Worm (Caenorhabditis elegans) whole organism, L1 larva: ENCODE results near the gene F58E6.8.

Source experiments
- C04F5.9 ChIP-seq: sonication (generic microtip); optimal IDR thresholded peaks from 2 replicates; lab custom pipeline; 2016; ENCODE audit warnings: missing genetic modification characterization, missing compliant biosample characterization
- F16B12.6 ChIP-seq: fragments of 150-350 bp; optimal IDR thresholded peaks from 2 replicates; lab custom pipeline; 2014; ENCODE audit warnings: missing biosample characterization, missing genetic modification characterization
- Y116A8C.19 ChIP-seq: sonication (generic microtip); optimal IDR thresholded peaks from 2 replicates; lab custom pipeline; 2016; ENCODE audit warnings: missing compliant biosample characterization, missing genetic modification characterization, borderline replicate concordance
- aha-1 ChIP-seq: fragments of 150-350 bp; optimal IDR thresholded peaks from 2 replicates; lab custom pipeline; 2014; ENCODE audit warnings: missing biosample characterization, missing genetic modification characterization
- alr-1 ChIP-seq: fragments of 200-800 bp; sonication (Bioruptor generic); optimal IDR thresholded peaks from 2 replicates; lab custom pipeline; 2018; ENCODE audit warnings: borderline replicate concordance, mild to moderate bottlenecking, missing genetic modification characterization, missing compliant biosample characterization
- blmp-1 ChIP-seq: fragments of 150-350 bp; optimal IDR thresholded peaks from 2 replicates; lab custom pipeline; 2014; ENCODE audit warnings: missing biosample characterization, missing genetic modification characterization
- ceh-8 ChIP-seq: fragments of 200-800 bp; sonication (Bioruptor generic); optimal IDR thresholded peaks from 2 replicates; lab custom pipeline; 2018; ENCODE audit warnings: mild to moderate bottlenecking, missing genetic modification characterization, moderate library complexity, missing compliant biosample characterization
- ceh-88 ChIP-seq: fragments of 200-800 bp; sonication (Bioruptor generic); IDR thresholded peaks from 2 replicates; pipeline ENCODE4 v1.3.6; 2022; ENCODE audit warnings: missing genetic modification characterization, missing compliant biosample characterization
- ceh-90 ChIP-seq: sonication (generic microtip); optimal IDR thresholded peaks from 2 replicates; lab custom pipeline; 2016; ENCODE audit warnings: missing genetic modification characterization, missing compliant biosample characterization
- ces-1 ChIP-seq: fragments of 150-350 bp; optimal IDR thresholded peaks from 2 replicates; lab custom pipeline; 2014; ENCODE audit warnings: missing biosample characterization, missing genetic modification reagents, missing genetic modification characterization
- dsc-1 ChIP-seq: sonication (generic microtip); optimal IDR thresholded peaks from 2 replicates; lab custom pipeline; 2016; ENCODE audit warnings: mild to moderate bottlenecking, missing genetic modification characterization, missing compliant biosample characterization
- efl-1 ChIP-seq, 4 experiments: fragments of 150-350 bp; optimal IDR thresholded peaks in 3 of 4; peaks in 1 of 4; 1 replicate in 1 of 4; 2 replicates in 3 of 4; lab custom pipeline; 2014; ENCODE audit warnings: missing biosample characterization in 2 of 4, missing genetic modification characterization in 2 of 4, missing genetic modification reagents in 2 of 4
- egl-13 ChIP-seq: sonication (generic microtip); optimal IDR thresholded peaks from 2 replicates; lab custom pipeline; 2016; ENCODE audit warnings: missing genotype, missing genetic modification reagents, missing genetic modification characterization, missing compliant biosample characterization
- egl-27 ChIP-seq, 2 experiments: fragments of 150-350 bp in 1 of 2; sonication (generic microtip); optimal IDR thresholded peaks; 3 replicates each; lab custom pipeline; 2017 to 2018; ENCODE audit warnings: missing biosample characterization in 2 of 2, missing genetic modification characterization in 2 of 2, missing genetic modification reagents in 2 of 2
- elt-2 ChIP-seq: sonication (generic microtip); optimal IDR thresholded peaks from 2 replicates; lab custom pipeline; 2016; ENCODE audit warnings: missing genetic modification characterization, mild to moderate bottlenecking, inconsistent platforms, missing compliant biosample characterization, missing genetic modification reagents
- elt-3 ChIP-seq, 6 experiments: fragments of 150-350 bp in 1 of 6; sonication (generic microtip); optimal IDR thresholded peaks; 2 replicates each; lab custom pipeline; 2017 to 2018; ENCODE audit warnings: missing biosample characterization in 6 of 6, missing genetic modification characterization in 6 of 6, inconsistent platforms in 1 of 6
- fkh-10 ChIP-seq: sonication (generic microtip); optimal IDR thresholded peaks from 2 replicates; lab custom pipeline; 2017; ENCODE audit warnings: missing biosample characterization, missing genetic modification reagents, missing genetic modification characterization
- fkh-4 ChIP-seq: sonication (generic microtip); optimal IDR thresholded peaks from 2 replicates; lab custom pipeline; 2016; ENCODE audit warnings: missing compliant biosample characterization, missing genetic modification characterization, borderline replicate concordance
- fkh-8 ChIP-seq: sonication (generic microtip); optimal IDR thresholded peaks from 2 replicates; lab custom pipeline; 2016; ENCODE audit warnings: mild to moderate bottlenecking, missing genetic modification characterization, missing compliant biosample characterization
- hpl-2 ChIP-seq: fragments of 150-350 bp; optimal IDR thresholded peaks from 2 replicates; lab custom pipeline; 2014; ENCODE audit warnings: missing biosample characterization, missing genetic modification reagents, missing genetic modification characterization
- jun-1 ChIP-seq: fragments of 150-350 bp; optimal IDR thresholded peaks from 2 replicates; lab custom pipeline; 2014; ENCODE audit warnings: missing biosample characterization, missing genetic modification reagents, missing genetic modification characterization
- lin-13 ChIP-seq: fragments of 150-350 bp; optimal IDR thresholded peaks from 2 replicates; lab custom pipeline; 2014; ENCODE audit warnings: missing biosample characterization, missing genetic modification reagents, missing genetic modification characterization
- lin-14 ChIP-seq: fragments of 200-800 bp; sonication (Bioruptor generic); optimal IDR thresholded peaks from 2 replicates; lab custom pipeline; 2018; ENCODE audit warnings: mild to moderate bottlenecking, missing genetic modification characterization, moderate library complexity, missing compliant biosample characterization
- lsy-2 ChIP-seq, 2 experiments: fragments of 150-350 bp; optimal IDR thresholded peaks; 2 replicates each; lab custom pipeline; 2014; ENCODE audit warnings: missing biosample characterization in 2 of 2, missing genetic modification characterization in 2 of 2
- mdl-1 ChIP-seq, 2 experiments: fragments of 150-350 bp; optimal IDR thresholded peaks; 2 replicates each; lab custom pipeline; 2014 to 2017; ENCODE audit warnings: missing biosample characterization in 2 of 2, missing genetic modification characterization in 2 of 2, inconsistent platforms in 1 of 2
- mep-1 ChIP-seq: fragments of 150-350 bp; optimal IDR thresholded peaks from 2 replicates; lab custom pipeline; 2014; ENCODE audit warnings: missing biosample characterization, missing genetic modification characterization
- nhr-19 ChIP-seq: fragments of 200-800 bp; sonication (Bioruptor generic); conservative IDR thresholded peaks from 2 replicates; pipeline ENCODE4 v1.3.6; 2022; ENCODE audit warnings: missing genetic modification characterization, missing compliant biosample characterization
- nhr-20 ChIP-seq: sonication (generic microtip); optimal IDR thresholded peaks from 2 replicates; lab custom pipeline; 2016; ENCODE audit warnings: mild to moderate bottlenecking, missing genetic modification characterization, missing compliant biosample characterization
- nhr-47 ChIP-seq: sonication (generic microtip); optimal IDR thresholded peaks from 2 replicates; lab custom pipeline; 2016; ENCODE audit warnings: mild to moderate bottlenecking, missing genetic modification characterization, moderate library complexity, missing compliant biosample characterization
- nhr-71 ChIP-seq: sonication (generic microtip); optimal IDR thresholded peaks from 2 replicates; lab custom pipeline; 2016; ENCODE audit warnings: mild to moderate bottlenecking, missing genetic modification characterization, moderate library complexity, missing compliant biosample characterization
- nhr-77 ChIP-seq: fragments of 150-350 bp; optimal IDR thresholded peaks from 2 replicates; lab custom pipeline; 2014; ENCODE audit warnings: missing biosample characterization, missing genetic modification characterization
- nhr-84 ChIP-seq: sonication (generic microtip); optimal IDR thresholded peaks from 2 replicates; lab custom pipeline; 2017; ENCODE audit warnings: missing biosample characterization, missing genetic modification characterization
- pax-3 ChIP-seq: fragments of 200-800 bp; sonication (Bioruptor generic); optimal IDR thresholded peaks from 2 replicates; lab custom pipeline; 2018; ENCODE audit warnings: mild to moderate bottlenecking, missing genetic modification characterization, moderate library complexity, missing compliant biosample characterization
- pqm-1 ChIP-seq: sonication (generic microtip); optimal IDR thresholded peaks from 3 replicates; lab custom pipeline; 2017; ENCODE audit warnings: missing biosample characterization, missing genetic modification characterization
- rnt-1 ChIP-seq: sonication (generic microtip); optimal IDR thresholded peaks from 2 replicates; lab custom pipeline; 2016; ENCODE audit warnings: mild to moderate bottlenecking, missing genetic modification characterization, moderate library complexity, missing compliant biosample characterization
- skn-1 ChIP-seq: fragments of 150-350 bp; optimal IDR thresholded peaks from 2 replicates; lab custom pipeline; 2014; ENCODE audit warnings: missing biosample characterization, missing genetic modification characterization
- sptf-1 ChIP-seq: fragments of 150-350 bp; optimal IDR thresholded peaks from 2 replicates; lab custom pipeline; 2014; ENCODE audit warnings: missing biosample characterization, missing genetic modification characterization
- tbx-2 ChIP-seq: sonication (generic microtip); optimal IDR thresholded peaks from 2 replicates; lab custom pipeline; 2016; ENCODE audit warnings: missing genetic modification characterization, missing compliant biosample characterization
- unc-86 ChIP-seq: sonication (generic microtip); optimal IDR thresholded peaks from 2 replicates; lab custom pipeline; 2016; ENCODE audit warnings: missing genetic modification characterization, missing compliant biosample characterization
- zip-4 ChIP-seq: fragments of 200-800 bp; sonication (Bioruptor generic); optimal IDR thresholded peaks from 2 replicates; lab custom pipeline; 2018; ENCODE audit warnings: mild to moderate bottlenecking, missing genetic modification characterization, moderate library complexity, missing compliant biosample characterization

The F58E6.8 gene

DNA sequence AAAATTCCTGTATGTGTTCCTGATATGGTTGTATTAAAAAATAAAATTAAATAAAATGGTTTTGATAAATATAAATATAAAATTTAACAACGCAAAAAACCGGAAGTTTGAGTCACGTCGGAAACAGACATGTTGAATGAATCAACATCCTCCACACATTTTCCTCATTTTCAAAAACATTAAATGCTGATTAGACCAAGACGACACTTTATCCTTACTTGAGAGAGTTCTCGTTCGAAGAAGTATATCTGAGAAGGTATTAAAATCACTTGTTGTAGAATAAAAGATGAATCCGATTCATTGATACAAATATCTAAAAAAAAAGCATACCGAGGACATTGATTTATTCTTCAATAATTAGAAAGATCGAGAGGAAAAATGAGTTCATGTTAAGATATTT, 42.6 kb upstream of the F58E6.8 start:
- TF ChIP-seq hpl-2 (no peak), tbx-2 (tag; lab: Kevin White, UChicago) (no peak), lin-14 (no peak), efl-1 (optimal IDR thresholded peaks at IDR 0.05; lab: Kevin White, UChicago) (no peak), efl-1 (GFP tag; optimal IDR thresholded peaks at IDR 0.05 in 1 of 2; lab: Kevin White, UChicago) (peak in 1 of 2 experiments; percentile 51), egl-13 (tag; lab: Kevin White, UChicago) (no peak), ceh-8 (GFP tag; lab: Kevin White, UChicago) (no peak), elt-3 (tag; optimal IDR thresholded peaks at IDR 0.05; lab: Kevin White, UChicago) (no peak), nhr-19 (GFP tag; lab: Robert Waterston, UW) (no peak), mdl-1 (tag; optimal IDR thresholded peaks at IDR 0.05; lab: Kevin White, UChicago) (no peak), nhr-84 (tag; lab: Kevin White, UChicago) (no peak), dsc-1 (tag; lab: Kevin White, UChicago) (peak; percentile 87), alr-1 (no peak), egl-27 (tag; optimal IDR thresholded peaks at IDR 0.05; lab: Kevin White, UChicago) (no peak), fkh-4 (tag; lab: Kevin White, UChicago) (peak; percentile 34)

DNA sequence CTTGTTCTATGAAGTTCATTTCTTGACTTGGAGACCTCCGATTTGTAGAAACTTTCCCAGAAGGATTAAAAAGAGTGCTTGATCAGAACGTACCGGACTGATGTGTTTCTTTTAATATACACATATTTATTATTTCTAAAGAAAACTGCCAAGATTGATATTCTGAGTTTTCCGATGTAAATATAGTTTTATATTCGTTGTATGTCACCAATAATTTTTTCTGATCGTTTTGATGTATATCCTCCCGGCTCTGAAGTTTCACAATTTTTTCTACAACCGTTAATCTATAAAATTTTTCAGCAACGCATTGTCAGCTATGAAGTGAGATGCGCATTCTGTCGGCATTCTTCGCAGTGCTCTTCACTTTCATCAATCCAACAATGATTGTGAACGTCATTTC, 40.9 kb upstream of the F58E6.8 start, which contains the start of gene F46B6.9:
Gene F46B6.9, plus strand, starts transcription at position 301 of the 400 bp plus-strand sequence.
- no peak for TF ChIP-seq ces-1 (GFP tag; lab: Kevin White, UChicago)
- TF ChIP-seq Y116A8C.19 = no peak
- TF ChIP-seq F16B12.6 (tag; lab: Kevin White, UChicago) = no peak
- TF ChIP-seq fkh-8 (tag; lab: Kevin White, UChicago) = no peak
- TF ChIP-seq zip-4 (GFP tag; lab: Kevin White, UChicago) = no peak
- TF ChIP-seq unc-86 (tag; lab: Kevin White, UChicago) = no peak
- TF ChIP-seq efl-1 (optimal IDR thresholded peaks at IDR 0.05; lab: Kevin White, UChicago) = no peak
- TF ChIP-seq efl-1 (GFP tag; optimal IDR thresholded peaks at IDR 0.05 in 1 of 2; lab: Kevin White, UChicago) = no peak
- TF ChIP-seq fkh-4 (tag; lab: Kevin White, UChicago) = no peak
- TF ChIP-seq jun-1 (tag; lab: Kevin White, UChicago) = no peak
- no peak for TF ChIP-seq ceh-8 (GFP tag; lab: Kevin White, UChicago)
- no peak for TF ChIP-seq C04F5.9 (tag; lab: Kevin White, UChicago)
- no peak for TF ChIP-seq ceh-88
- no peak for TF ChIP-seq nhr-77 (tag; lab: Kevin White, UChicago)
- no peak for TF ChIP-seq nhr-20 (tag; lab: Kevin White, UChicago)
- TF ChIP-seq lin-13 (GFP tag; lab: Kevin White, UChicago) = no peak
- no peak for TF ChIP-seq pqm-1
- TF ChIP-seq ceh-90 = no peak
- TF ChIP-seq mep-1 (tag; lab: Kevin White, UChicago) = no peak
- no peak for TF ChIP-seq skn-1
- no peak for TF ChIP-seq aha-1 (tag; lab: Kevin White, UChicago)

DNA sequence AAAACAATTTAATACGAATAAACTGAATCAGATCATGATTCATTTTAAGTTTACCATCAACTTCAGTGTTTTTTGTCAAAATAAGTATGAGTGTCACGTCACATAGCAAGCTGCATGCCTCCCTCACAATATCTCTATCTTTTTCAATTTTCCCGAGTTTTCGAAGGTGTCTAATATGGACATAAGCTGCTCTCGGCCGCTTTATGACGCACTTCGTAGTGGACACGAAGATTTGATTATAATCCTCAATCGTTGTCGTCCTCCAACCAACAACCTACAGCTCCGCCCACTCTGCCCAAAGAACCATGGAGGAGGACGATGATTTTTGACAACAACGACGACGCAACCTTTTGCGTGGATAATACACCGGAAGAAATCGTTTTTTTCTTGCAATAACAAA, 40.4 kb upstream of the F58E6.8 start:
- TF ChIP-seq fkh-10 (GFP tag; lab: Kevin White, UChicago) = peak; percentile 24
- TF ChIP-seq pax-3 (tag; lab: Kevin White, UChicago) = peak; percentile 30
- peak; percentile 77 for TF ChIP-seq dsc-1 (tag; lab: Kevin White, UChicago)
- no peak for TF ChIP-seq ceh-88
- peak; percentile 52 for TF ChIP-seq fkh-8 (tag; lab: Kevin White, UChicago)

DNA sequence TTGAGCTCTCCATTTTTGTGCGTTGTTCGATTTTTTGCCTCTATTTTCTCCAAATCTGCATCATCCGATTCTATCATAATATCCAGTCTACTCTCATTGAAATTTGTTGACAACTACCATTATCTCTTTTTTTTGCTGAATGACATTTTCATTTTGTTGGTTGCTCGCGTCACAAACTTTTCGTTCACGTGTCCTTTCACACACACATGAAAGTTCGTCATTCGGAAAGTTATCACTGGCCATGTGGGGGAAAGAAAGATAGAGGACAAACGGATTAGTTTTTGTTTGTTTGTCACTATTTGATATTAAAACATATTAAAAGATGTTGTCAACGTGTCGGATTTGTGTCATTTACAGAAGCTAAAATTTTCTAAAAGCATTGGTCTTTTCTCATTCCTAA, 39.4 kb upstream of the F58E6.8 start:
- TF ChIP-seq blmp-1 = no peak
- peak; percentile 62 for TF ChIP-seq fkh-8 (tag; lab: Kevin White, UChicago)
- peak; percentile 11 for TF ChIP-seq nhr-47 (tag; lab: Kevin White, UChicago)
- TF ChIP-seq sptf-1 (tag; lab: Kevin White, UChicago) = no peak
- TF ChIP-seq pax-3 (tag; lab: Kevin White, UChicago) = peak; percentile 39
- no peak for TF ChIP-seq rnt-1
- peak; percentile 7 for TF ChIP-seq elt-2
- peak; percentile 42 for TF ChIP-seq nhr-71
- TF ChIP-seq lsy-2 (tag; optimal IDR thresholded peaks at IDR 0.05; lab: Kevin White, UChicago) = peak in 1 of 2 experiments; percentile 8
- TF ChIP-seq dsc-1 (tag; lab: Kevin White, UChicago) = peak; percentile 46
